Fruit fly (Drosophila melanogaster): ENCODE data around the gene X11Lbeta.

dm6 chrX:10743825-10744224 is 116.3 kb downstream of the X11Lbeta start:
- TF ChIP-seq tai (GFP tag; optimal IDR thresholded peaks at IDR 0.05): no peak
- peak; percentile 69 for TF ChIP-seq Dfd (GFP tag; optimal IDR thresholded peaks at IDR 0.05)
- no peak for TF ChIP-seq Hr83 (GFP tag; optimal IDR thresholded peaks at IDR 0.05; ENCODE audit: poor library complexity, severe bottlenecking)
- TF ChIP-seq Abd-B (GFP tag; optimal IDR thresholded peaks at IDR 0.05): no peak
- no peak for TF ChIP-seq br (GFP tag; optimal IDR thresholded peaks at IDR 0.05)
- TF ChIP-seq h (GFP tag; optimal IDR thresholded peaks at IDR 0.05): no peak
- TF ChIP-seq Dif (GFP tag; optimal IDR thresholded peaks at IDR 0.05; ENCODE audit: partially characterized antibody): no peak
- TF ChIP-seq pan (optimal IDR thresholded peaks at IDR 0.05): no peak
- TF ChIP-seq Jra (GFP tag; optimal IDR thresholded peaks at IDR 0.05): no peak
- TF ChIP-seq Hr78 (GFP tag; optimal IDR thresholded peaks at IDR 0.05): no peak
- no peak for TF ChIP-seq Rel (GFP tag; optimal IDR thresholded peaks at IDR 0.05)
- TF ChIP-seq Rel (tag; optimal IDR thresholded peaks at IDR 0.05): no peak
- no peak for TF ChIP-seq lola (GFP tag; optimal IDR thresholded peaks at IDR 0.05)

Measured in whole organism, wandering third instar larva.